Fruit fly (Drosophila melanogaster) whole organism, embryonic: Measurements from ENCODE around the gene CG34001.

Source experiments
- C15 ChIP-seq: fragments of 200-800 bp; sonication (Bioruptor generic); IDR thresholded peaks from 3 replicates; pipeline ENCODE4 v1.3.6; 2022; ENCODE audit warnings: missing biosample characterization, missing genetic modification characterization
- CG10147 ChIP-seq: fragments of 200-800 bp; sonication (Bioruptor generic); optimal IDR thresholded peaks from 2 replicates; lab custom pipeline; 2019; ENCODE audit warnings: missing biosample characterization, mild to moderate bottlenecking, missing genetic modification characterization, moderate library complexity
- CG1024 ChIP-seq: fragments of 200-800 bp; sonication (Bioruptor generic); IDR thresholded peaks from 2 replicates; pipeline ENCODE4 v1.3.6; 2022; ENCODE audit warnings: missing biosample characterization, missing genetic modification characterization
- CG11695 ChIP-seq: fragments of 200-800 bp; sonication (Bioruptor generic); IDR thresholded peaks from 3 replicates; pipeline ENCODE4 v1.3.6; 2022; ENCODE audit warnings: missing biosample characterization, missing genetic modification characterization
- CG11723 ChIP-seq: fragments of 200-800 bp; sonication (Bioruptor generic); optimal IDR thresholded peaks from 2 replicates; lab custom pipeline; 2017; ENCODE audit warnings: missing biosample characterization, mild to moderate bottlenecking, missing genetic modification characterization
- CG12071 ChIP-seq: fragments of 200-800 bp; sonication (Bioruptor generic); optimal IDR thresholded peaks from 3 replicates; lab custom pipeline; 2018; ENCODE audit warnings: missing biosample characterization, mild to moderate bottlenecking, missing genetic modification characterization
- CG13624 ChIP-seq: fragments of 200-800 bp; sonication (Bioruptor generic); optimal IDR thresholded peaks from 2 replicates; lab custom pipeline; 2016; ENCODE audit warnings: missing biosample characterization, missing genetic modification characterization
- CG14050 ChIP-seq: fragments of 200-800 bp; sonication (Bioruptor generic); IDR thresholded peaks from 3 replicates; pipeline ENCODE4 v1.3.6; 2022; ENCODE audit warnings: missing biosample characterization, missing genetic modification characterization
- CG15011 ChIP-seq: fragments of 200-800 bp; sonication (Bioruptor generic); optimal IDR thresholded peaks from 3 replicates; lab custom pipeline; 2018; ENCODE audit warnings: missing biosample characterization, mild to moderate bottlenecking, missing genetic modification characterization
- CG15514 ChIP-seq: fragments of 200-800 bp; sonication (Bioruptor generic); optimal IDR thresholded peaks from 3 replicates; lab custom pipeline; 2017; ENCODE audit warnings: missing biosample characterization, missing genetic modification characterization, mild to moderate bottlenecking, moderate library complexity, missing genetic modification reagents
- CG16863 ChIP-seq: fragments of 200-800 bp; sonication (Bioruptor generic); optimal IDR thresholded peaks from 3 replicates; lab custom pipeline; 2016; ENCODE audit warnings: missing biosample characterization, missing genetic modification characterization
- CG18262 ChIP-seq: fragments of 200-800 bp; optimal IDR thresholded peaks from 3 replicates; lab custom pipeline; 2019; ENCODE audit warnings: missing biosample characterization, mild to moderate bottlenecking, missing genetic modification characterization, moderate library complexity
- CG32532 ChIP-seq: fragments of 200-800 bp; sonication (Bioruptor generic); IDR thresholded peaks from 2 replicates; pipeline ENCODE4 v1.3.6; 2022; ENCODE audit warnings: missing biosample characterization, missing genetic modification characterization
- CG34224 ChIP-seq: fragments of 200-800 bp; sonication (Bioruptor generic); IDR thresholded peaks from 3 replicates; pipeline ENCODE4 v1.3.6; 2022; ENCODE audit warnings: missing biosample characterization, missing genetic modification characterization; ENCODE audit not compliant: partially characterized antibody
- CG4282 ChIP-seq: fragments of 200-800 bp; sonication (Bioruptor generic); optimal IDR thresholded peaks from 2 replicates; lab custom pipeline; 2016; ENCODE audit warnings: missing biosample characterization, missing genetic modification characterization
- CG4360 ChIP-seq: fragments of 200-800 bp; sonication (Bioruptor generic); IDR thresholded peaks from 2 replicates; pipeline ENCODE4 v1.3.6; 2022; ENCODE audit warnings: missing biosample characterization, missing genetic modification characterization
- CG6175 ChIP-seq: fragments of 200-800 bp; sonication (Bioruptor generic); IDR thresholded peaks from 3 replicates; pipeline ENCODE4 v1.3.6; 2022; ENCODE audit warnings: missing biosample characterization, missing genetic modification characterization
- CG6689 ChIP-seq: fragments of 200-800 bp; sonication (Bioruptor generic); IDR thresholded peaks from 2 replicates; pipeline ENCODE4 v1.3.6; 2022; ENCODE audit warnings: missing biosample characterization, missing genetic modification characterization
- CG7556 ChIP-seq: fragments of 200-800 bp; sonication (Bioruptor generic); optimal IDR thresholded peaks from 2 replicates; lab custom pipeline; 2017; ENCODE audit warnings: missing biosample characterization, mild to moderate bottlenecking, missing genetic modification characterization
- CG8765 ChIP-seq: fragments of 200-800 bp; sonication (Bioruptor generic); IDR thresholded peaks from 2 replicates; pipeline ENCODE4 v1.3.6; 2022; ENCODE audit warnings: missing biosample characterization, missing genetic modification characterization
- CG9727 ChIP-seq: fragments of 200-800 bp; sonication (Bioruptor generic); optimal IDR thresholded peaks from 3 replicates; lab custom pipeline; 2017; ENCODE audit warnings: missing biosample characterization, mild to moderate bottlenecking, missing genetic modification characterization
- CG9817 ChIP-seq: fragments of 200-800 bp; sonication (Bioruptor generic); optimal IDR thresholded peaks from 2 replicates; lab custom pipeline; 2018; ENCODE audit warnings: missing biosample characterization, mild to moderate bottlenecking, missing genetic modification characterization, moderate library complexity
- Dad ChIP-seq: fragments of 200-800 bp; sonication (Bioruptor generic); optimal IDR thresholded peaks from 3 replicates; lab custom pipeline; 2016; ENCODE audit warnings: missing biosample characterization, missing genetic modification characterization
- Dfd ChIP-seq, 2 experiments: fragments of >200 bp; optimal IDR thresholded peaks; 2 replicates each; lab custom pipeline; 2017; ENCODE audit warnings: missing biosample characterization in 2 of 2, missing genetic modification characterization in 2 of 2
- Doc3 ChIP-seq: fragments of 200-800 bp; sonication (Bioruptor generic); IDR thresholded peaks from 3 replicates; pipeline ENCODE4 v1.3.6; 2022; ENCODE audit warnings: missing biosample characterization, missing genetic modification characterization; ENCODE audit not compliant: partially characterized antibody
- E2f2 ChIP-seq: fragments of 200-800 bp; sonication (Bioruptor generic); IDR thresholded peaks from 2 replicates; pipeline ENCODE4 v1.3.6; 2022; ENCODE audit warnings: missing biosample characterization, missing genetic modification characterization
- Fer3 ChIP-seq: fragments of 200-800 bp; sonication (Bioruptor generic); optimal IDR thresholded peaks from 2 replicates; lab custom pipeline; 2018; ENCODE audit warnings: missing biosample characterization, mild to moderate bottlenecking, missing genetic modification characterization, moderate library complexity
- HHEX ChIP-seq: fragments of 200-800 bp; sonication (Bioruptor generic); optimal IDR thresholded peaks from 3 replicates; lab custom pipeline; 2017; ENCODE audit warnings: missing biosample characterization, mild to moderate bottlenecking, missing genetic modification characterization, missing genetic modification reagents
- Lim3 ChIP-seq: fragments of 200-800 bp; sonication (Bioruptor generic); IDR thresholded peaks from 2 replicates; pipeline ENCODE4 v1.3.6; 2022; ENCODE audit warnings: missing biosample characterization, missing genetic modification characterization
- NC2β ChIP-seq: fragments of 200-800 bp; sonication (Bioruptor generic); optimal IDR thresholded peaks from 2 replicates; lab custom pipeline; 2016; ENCODE audit warnings: missing biosample characterization, missing genetic modification characterization
- Spps ChIP-seq: fragments of 200-800 bp; sonication (Bioruptor generic); optimal IDR thresholded peaks from 2 replicates; lab custom pipeline; 2018; ENCODE audit warnings: missing biosample characterization, mild to moderate bottlenecking, missing genetic modification characterization
- Vsx1 ChIP-seq: fragments of 200-800 bp; sonication (Bioruptor generic); optimal IDR thresholded peaks from 2 replicates; lab custom pipeline; 2017; ENCODE audit warnings: missing biosample characterization, mild to moderate bottlenecking, missing genetic modification characterization, missing genetic modification reagents
- ase ChIP-seq: fragments of 200-800 bp; sonication (Bioruptor generic); IDR thresholded peaks from 3 replicates; pipeline ENCODE4 v1.3.6; 2022; ENCODE audit warnings: missing biosample characterization, missing genetic modification characterization
- chinmo ChIP-seq: fragments of 200-800 bp; sonication (Bioruptor generic); IDR thresholded peaks from 4 replicates; pipeline ENCODE4 v1.3.6; 2022; ENCODE audit warnings: missing biosample characterization, missing genetic modification characterization; ENCODE audit not compliant: partially characterized antibody
- crc ChIP-seq: fragments of 200-800 bp; sonication (Bioruptor generic); optimal IDR thresholded peaks from 2 replicates; lab custom pipeline; 2016; ENCODE audit warnings: missing biosample characterization, missing genetic modification characterization
- dimm ChIP-seq: fragments of 200-800 bp; sonication (Bioruptor generic); IDR thresholded peaks from 2 replicates; pipeline ENCODE4 v1.3.6; 2022; ENCODE audit warnings: missing biosample characterization, missing genetic modification characterization
- disco-r ChIP-seq: fragments of 200-800 bp; sonication (Bioruptor generic); optimal IDR thresholded peaks from 2 replicates; lab custom pipeline; 2016; ENCODE audit warnings: missing biosample characterization, missing genetic modification characterization
- fd96Cb ChIP-seq: fragments of 200-800 bp; sonication (Bioruptor generic); optimal IDR thresholded peaks from 2 replicates; lab custom pipeline; 2018; ENCODE audit warnings: missing biosample characterization, mild to moderate bottlenecking, missing genetic modification characterization, moderate library complexity
- grn ChIP-seq: fragments of 200-800 bp; sonication (Bioruptor generic); optimal IDR thresholded peaks from 3 replicates; lab custom pipeline; 2017; ENCODE audit warnings: missing biosample characterization, missing genetic modification characterization
- gro ChIP-seq: fragments of 200-800 bp; sonication (Bioruptor generic); optimal IDR thresholded peaks from 2 replicates; lab custom pipeline; 2016; ENCODE audit warnings: missing biosample characterization, missing genetic modification characterization
- h ChIP-seq: fragments of >200 bp; optimal IDR thresholded peaks from 2 replicates; lab custom pipeline; 2017
- nmo ChIP-seq: fragments of 200-800 bp; sonication (Bioruptor generic); optimal IDR thresholded peaks from 2 replicates; lab custom pipeline; 2018; ENCODE audit warnings: missing biosample characterization, mild to moderate bottlenecking, missing genetic modification characterization, moderate library complexity
- pfk ChIP-seq: fragments of 200-800 bp; sonication (Bioruptor generic); optimal IDR thresholded peaks from 2 replicates; lab custom pipeline; 2018; ENCODE audit warnings: missing biosample characterization, mild to moderate bottlenecking, missing genetic modification characterization, moderate library complexity
- pros ChIP-seq: fragments of 200-800 bp; sonication (Bioruptor generic); optimal IDR thresholded peaks from 3 replicates; lab custom pipeline; 2019; ENCODE audit warnings: missing biosample characterization, mild to moderate bottlenecking, missing genetic modification characterization, moderate library complexity
- psq ChIP-seq: fragments of 200-800 bp; sonication (Bioruptor generic); optimal IDR thresholded peaks from 2 replicates; lab custom pipeline; 2017; ENCODE audit warnings: missing biosample characterization, missing genetic modification characterization
- pum ChIP-seq: fragments of 200-800 bp; sonication (Bioruptor generic); optimal IDR thresholded peaks from 2 replicates; lab custom pipeline; 2016; ENCODE audit warnings: missing biosample characterization, missing genetic modification characterization
- schlank ChIP-seq: fragments of 200-800 bp; sonication (Bioruptor generic); optimal IDR thresholded peaks from 2 replicates; lab custom pipeline; 2018; ENCODE audit warnings: missing biosample characterization, mild to moderate bottlenecking, missing genetic modification characterization
- sens ChIP-seq: fragments of 200-800 bp; sonication (Bioruptor generic); peaks from one replicate; lab custom pipeline; 2016; ENCODE audit warnings: missing biosample characterization, missing genetic modification characterization
- stwl ChIP-seq: fragments of 200-800 bp; sonication (Bioruptor generic); optimal IDR thresholded peaks from 3 replicates; lab custom pipeline; 2018; ENCODE audit warnings: missing biosample characterization, mild to moderate bottlenecking, missing genetic modification characterization, moderate library complexity
- toy ChIP-seq: fragments of 200-800 bp; sonication (Bioruptor generic); IDR thresholded peaks from 2 replicates; pipeline ENCODE4 v1.3.6; 2022; ENCODE audit warnings: missing biosample characterization, missing genetic modification characterization
- wdn ChIP-seq: fragments of 200-800 bp; sonication (Bioruptor generic); IDR thresholded peaks from 2 replicates; pipeline ENCODE4 v1.3.6; 2022; ENCODE audit warnings: missing biosample characterization, missing genetic modification characterization
- zf30C ChIP-seq: fragments of 200-800 bp; sonication (Bioruptor generic); optimal IDR thresholded peaks from 3 replicates; lab custom pipeline; 2018; ENCODE audit warnings: missing biosample characterization, mild to moderate bottlenecking, missing genetic modification characterization

CG34001 gene

dm6 chr3L:10666511-10667003, 35.7 kb downstream of the CG34001 start (continued):
- no peak for TF ChIP-seq Dad (GFP tag; lab: Kevin White, UChicago)
- TF ChIP-seq h (lab: Kevin White, UChicago): no peak
- no peak for TF ChIP-seq grn
- TF ChIP-seq CG7556 (GFP tag; lab: Kevin White, UChicago): no peak
- no peak for TF ChIP-seq Vsx1 (GFP tag; lab: Kevin White, UChicago)
- TF ChIP-seq zf30C (GFP tag; lab: Kevin White, UChicago): no peak
- TF ChIP-seq stwl (tag; lab: Kevin White, UChicago): no peak
- peak; percentile 37; the same call in 1 of the 3 replicates for TF ChIP-seq CG6175 (GFP tag; lab: Robert Waterston, UW)
- TF ChIP-seq CG6689 (GFP tag; lab: Robert Waterston, UW): no peak
- TF ChIP-seq CG11723 (GFP tag; lab: Kevin White, UChicago): no peak
- TF ChIP-seq CG4282: no peak
- no peak for TF ChIP-seq pfk (GFP tag; lab: Kevin White, UChicago)
- TF ChIP-seq CG15011 (GFP tag; lab: Kevin White, UChicago): no peak
- TF ChIP-seq E2f2 (GFP tag; lab: Robert Waterston, UW): no peak
- no peak for TF ChIP-seq CG9817 (tag; lab: Kevin White, UChicago)
- no peak for TF ChIP-seq disco-r (GFP tag; lab: Kevin White, UChicago)
- TF ChIP-seq Doc3 (GFP tag; lab: Robert Waterston, UW): no peak
- no peak for TF ChIP-seq CG1024 (GFP tag; lab: Robert Waterston, UW)
- TF ChIP-seq CG14050 (GFP tag; lab: Robert Waterston, UW): no peak
- no peak for TF ChIP-seq dimm (GFP tag; lab: Robert Waterston, UW)
- no peak for TF ChIP-seq CG34224 (GFP tag; lab: Robert Waterston, UW)
- TF ChIP-seq wdn: no peak
- TF ChIP-seq CG15514: peak; percentile 33
- TF ChIP-seq CG13624: no peak
- TF ChIP-seq CG18262: no peak
- no peak for TF ChIP-seq toy
- TF ChIP-seq CG12071 (GFP tag; lab: Kevin White, UChicago): no peak
- TF ChIP-seq NC2β (GFP tag; lab: Kevin White, UChicago): no peak
- no peak for TF ChIP-seq ase (GFP tag; lab: Robert Waterston, UW)
- no peak for TF ChIP-seq Dfd (GFP tag; optimal IDR thresholded peaks at IDR 0.05; lab: Kevin White, UChicago)
- no peak for TF ChIP-seq Spps
- TF ChIP-seq HHEX: no peak
- TF ChIP-seq chinmo (GFP tag; lab: Robert Waterston, UW): 0 out of 4 replicates have a peak, but pooled peaks have one; percentile 14
- TF ChIP-seq Lim3: no peak
- peak; percentile 76 for TF ChIP-seq CG4360 (GFP tag; lab: Robert Waterston, UW)
- no peak for TF ChIP-seq Fer3
- no peak for TF ChIP-seq CG10147 (GFP tag; lab: Kevin White, UChicago)
- TF ChIP-seq nmo (GFP tag; lab: Kevin White, UChicago): no peak
- no peak for TF ChIP-seq gro
- TF ChIP-seq CG16863: no peak
- TF ChIP-seq C15 (GFP tag; lab: Robert Waterston, UW): no peak
- TF ChIP-seq CG32532 (GFP tag; lab: Robert Waterston, UW): no peak
- peak; percentile 15 for TF ChIP-seq pros (GFP tag; lab: Kevin White, UChicago)
- TF ChIP-seq psq (GFP tag; lab: Kevin White, UChicago): peak; percentile 45
- TF ChIP-seq CG9727 (GFP tag; lab: Kevin White, UChicago): no peak
- TF ChIP-seq crc (GFP tag; lab: Kevin White, UChicago): no peak
- no peak for TF ChIP-seq pum (GFP tag; lab: Kevin White, UChicago)
- TF ChIP-seq fd96Cb (tag; lab: Kevin White, UChicago): no peak
- TF ChIP-seq sens (GFP tag; lab: Kevin White, UChicago): peak; percentile 46
- no peak for TF ChIP-seq schlank
- no peak for TF ChIP-seq CG11695 (GFP tag; lab: Robert Waterston, UW)
- no peak for TF ChIP-seq CG8765
